Fruit fly (Drosophila melanogaster) whole organism, embryonic: ENCODE measurements around the gene Kal1.

Experiments used
- Adf1 ChIP-seq: fragments of 200-800 bp; sonication (Bioruptor generic); IDR thresholded peaks from 2 replicates; pipeline ENCODE4 v1.3.6; 2022; ENCODE audit warnings: missing biosample characterization, missing genetic modification characterization
- Bdp1 ChIP-seq: fragments of 200-800 bp; sonication (Bioruptor generic); optimal IDR thresholded peaks from 3 replicates; lab custom pipeline; 2016; ENCODE audit warnings: missing biosample characterization, missing genetic modification characterization
- CG10209 ChIP-seq: fragments of 200-800 bp; sonication (Bioruptor generic); optimal IDR thresholded peaks from 3 replicates; lab custom pipeline; 2017; ENCODE audit warnings: missing biosample characterization, mild to moderate bottlenecking, missing genetic modification characterization, missing genetic modification reagents
- CG10979 ChIP-seq: fragments of 200-800 bp; sonication (Bioruptor generic); optimal IDR thresholded peaks from 2 replicates; lab custom pipeline; 2018; ENCODE audit warnings: missing biosample characterization, mild to moderate bottlenecking, missing genetic modification characterization, moderate library complexity
- CG12155 ChIP-seq: fragments of 200-800 bp; sonication (Bioruptor generic); optimal IDR thresholded peaks from 3 replicates; lab custom pipeline; 2016; ENCODE audit warnings: missing biosample characterization, missing genetic modification characterization
- CG15514 ChIP-seq: fragments of 200-800 bp; sonication (Bioruptor generic); optimal IDR thresholded peaks from 3 replicates; lab custom pipeline; 2017; ENCODE audit warnings: missing biosample characterization, missing genetic modification characterization, mild to moderate bottlenecking, moderate library complexity, missing genetic modification reagents
- CG1647 ChIP-seq: fragments of 200-800 bp; sonication (Bioruptor generic); optimal IDR thresholded peaks from 3 replicates; lab custom pipeline; 2016; ENCODE audit warnings: missing biosample characterization, missing genetic modification characterization
- CG17359 ChIP-seq: fragments of 200-800 bp; sonication (Bioruptor generic); optimal IDR thresholded peaks from 3 replicates; lab custom pipeline; 2018; ENCODE audit warnings: missing biosample characterization, mild to moderate bottlenecking, missing genetic modification characterization, moderate library complexity
- CG17361 ChIP-seq: fragments of 200-800 bp; sonication (Bioruptor generic); IDR thresholded peaks from 3 replicates; pipeline ENCODE4 v1.3.6; 2022; ENCODE audit warnings: missing biosample characterization, missing genetic modification characterization
- CG18262 ChIP-seq: fragments of 200-800 bp; optimal IDR thresholded peaks from 3 replicates; lab custom pipeline; 2019; ENCODE audit warnings: missing biosample characterization, mild to moderate bottlenecking, missing genetic modification characterization, moderate library complexity
- CG2120 ChIP-seq: fragments of 200-800 bp; sonication (Bioruptor generic); optimal IDR thresholded peaks from 3 replicates; lab custom pipeline; 2016; ENCODE audit warnings: missing biosample characterization, missing genetic modification characterization
- CG2712 ChIP-seq: fragments of 200-800 bp; optimal IDR thresholded peaks from 3 replicates; lab custom pipeline; 2019; ENCODE audit warnings: missing biosample characterization, mild to moderate bottlenecking, missing genetic modification characterization, moderate library complexity
- CG3847 ChIP-seq: fragments of 200-800 bp; sonication (Bioruptor generic); IDR thresholded peaks from 2 replicates; pipeline ENCODE4 v1.3.6; 2022; ENCODE audit warnings: missing biosample characterization, missing genetic modification characterization
- CG4328 ChIP-seq: fragments of 200-800 bp; sonication (Bioruptor generic); optimal IDR thresholded peaks from 3 replicates; lab custom pipeline; 2017; ENCODE audit warnings: missing biosample characterization, missing genetic modification reagents, missing genetic modification characterization
- CG5180 ChIP-seq: fragments of 200-800 bp; sonication (Bioruptor generic); optimal IDR thresholded peaks from 3 replicates; lab custom pipeline; 2017; ENCODE audit warnings: missing biosample characterization, missing genetic modification characterization, mild to moderate bottlenecking, moderate library complexity, missing genetic modification reagents
- CG7556 ChIP-seq: fragments of 200-800 bp; sonication (Bioruptor generic); optimal IDR thresholded peaks from 2 replicates; lab custom pipeline; 2017; ENCODE audit warnings: missing biosample characterization, mild to moderate bottlenecking, missing genetic modification characterization
- CG7839 ChIP-seq: fragments of 200-800 bp; sonication (Bioruptor generic); optimal IDR thresholded peaks from 3 replicates; lab custom pipeline; 2018; ENCODE audit warnings: missing biosample characterization, mild to moderate bottlenecking, missing genetic modification characterization, moderate library complexity
- CHES-1-like ChIP-seq: fragments of 200-800 bp; sonication (Bioruptor generic); optimal IDR thresholded peaks from 2 replicates; lab custom pipeline; 2016; ENCODE audit warnings: missing biosample characterization, missing genetic modification characterization
- D19A ChIP-seq: fragments of 200-800 bp; optimal IDR thresholded peaks from 3 replicates; lab custom pipeline; 2019; ENCODE audit warnings: missing biosample characterization, mild to moderate bottlenecking, missing genetic modification characterization, moderate library complexity
- E2f2 ChIP-seq: fragments of 200-800 bp; sonication (Bioruptor generic); IDR thresholded peaks from 2 replicates; pipeline ENCODE4 v1.3.6; 2022; ENCODE audit warnings: missing biosample characterization, missing genetic modification characterization
- Ets65A ChIP-seq: fragments of 200-800 bp; sonication (Bioruptor generic); peaks from one replicate; lab custom pipeline; 2016; ENCODE audit warnings: missing biosample characterization, missing genetic modification characterization
- Hr51 ChIP-seq, 2 experiments: fragments of 200-800 bp; sonication (Bioruptor generic); optimal IDR thresholded peaks; 2 replicates in 1 of 2; 3 replicates in 1 of 2; lab custom pipeline; 2016 to 2018; ENCODE audit warnings: missing biosample characterization in 2 of 2, missing genetic modification characterization in 2 of 2, mild to moderate bottlenecking in 1 of 2, moderate library complexity in 1 of 2
- Max ChIP-seq: fragments of 200-800 bp; sonication (Bioruptor generic); optimal IDR thresholded peaks from 2 replicates; lab custom pipeline; 2016; ENCODE audit warnings: missing biosample characterization, mild to moderate bottlenecking, missing genetic modification characterization
- ara ChIP-seq: fragments of 200-800 bp; sonication (Bioruptor generic); IDR thresholded peaks from 2 replicates; pipeline ENCODE4 v1.3.6; 2022; ENCODE audit warnings: missing biosample characterization, missing genetic modification characterization
- bcd ChIP-seq: fragments of 200-800 bp; sonication (Bioruptor generic); optimal IDR thresholded peaks from 2 replicates; lab custom pipeline; 2017; ENCODE audit warnings: missing biosample characterization, mild to moderate bottlenecking, missing genetic modification characterization
- hkb ChIP-seq, 2 experiments: fragments of 200-800 bp in 1 of 2; fragments of >200 bp in 1 of 2; sonication (Bioruptor generic) in 1 of 2; IDR thresholded peaks in 1 of 2; optimal IDR thresholded peaks in 1 of 2; 2 replicates each; pipeline versions ENCODE4 v1.3.6 to Lab custom; 2017 to 2022; ENCODE audit warnings: missing biosample characterization in 1 of 2, missing genetic modification characterization in 1 of 2
- ind ChIP-seq: fragments of 200-800 bp; sonication (Bioruptor generic); optimal IDR thresholded peaks from 3 replicates; lab custom pipeline; 2016; ENCODE audit warnings: missing biosample characterization, missing genetic modification characterization
- knrl ChIP-seq: fragments of 200-800 bp; sonication (Bioruptor generic); IDR thresholded peaks from 3 replicates; pipeline ENCODE4 v1.3.6; 2022; ENCODE audit warnings: missing biosample characterization, missing genetic modification characterization; ENCODE audit not compliant: partially characterized antibody
- lbe ChIP-seq: fragments of 200-800 bp; sonication (Bioruptor generic); optimal IDR thresholded peaks from 2 replicates; lab custom pipeline; 2016; ENCODE audit warnings: missing biosample characterization, mild to moderate bottlenecking, missing genetic modification characterization
- lilli ChIP-seq: fragments of 200-800 bp; sonication (Bioruptor generic); optimal IDR thresholded peaks from 3 replicates; lab custom pipeline; 2016; ENCODE audit warnings: missing biosample characterization, missing genetic modification characterization
- lola ChIP-seq, 3 experiments: fragments of >200 bp in 2 of 3; fragments of 200-800 bp in 1 of 3; sonication (Bioruptor generic) in 1 of 3; optimal IDR thresholded peaks; 2 replicates each; lab custom pipeline; 2017 to 2019; ENCODE audit warnings: missing biosample characterization in 3 of 3, missing genetic modification characterization in 3 of 3, mild to moderate bottlenecking in 1 of 3, moderate library complexity in 1 of 3
- nmo ChIP-seq: fragments of 200-800 bp; sonication (Bioruptor generic); optimal IDR thresholded peaks from 2 replicates; lab custom pipeline; 2018; ENCODE audit warnings: missing biosample characterization, mild to moderate bottlenecking, missing genetic modification characterization, moderate library complexity
- psq ChIP-seq: fragments of 200-800 bp; sonication (Bioruptor generic); optimal IDR thresholded peaks from 2 replicates; lab custom pipeline; 2017; ENCODE audit warnings: missing biosample characterization, missing genetic modification characterization
- slp2 ChIP-seq: fragments of 200-800 bp; sonication (Bioruptor generic); optimal IDR thresholded peaks from 2 replicates; lab custom pipeline; 2016; ENCODE audit warnings: missing biosample characterization, missing genetic modification characterization
- ssp ChIP-seq: fragments of 200-800 bp; sonication (Bioruptor generic); IDR thresholded peaks from 2 replicates; pipeline ENCODE4 v1.3.6; 2022; ENCODE audit warnings: missing biosample characterization, missing genetic modification characterization
- stwl ChIP-seq: fragments of 200-800 bp; sonication (Bioruptor generic); optimal IDR thresholded peaks from 3 replicates; lab custom pipeline; 2018; ENCODE audit warnings: missing biosample characterization, mild to moderate bottlenecking, missing genetic modification characterization, moderate library complexity
- tin ChIP-seq: fragments of 200-800 bp; sonication (Bioruptor generic); optimal IDR thresholded peaks from 3 replicates; lab custom pipeline; 2016; ENCODE audit warnings: missing biosample characterization, missing genetic modification characterization
- vvl ChIP-seq: fragments of 200-800 bp; sonication (Bioruptor generic); IDR thresholded peaks from 2 replicates; pipeline ENCODE4 v1.3.6; 2022; ENCODE audit warnings: missing biosample characterization, missing genetic modification characterization

Gene Kal1

DNA sequence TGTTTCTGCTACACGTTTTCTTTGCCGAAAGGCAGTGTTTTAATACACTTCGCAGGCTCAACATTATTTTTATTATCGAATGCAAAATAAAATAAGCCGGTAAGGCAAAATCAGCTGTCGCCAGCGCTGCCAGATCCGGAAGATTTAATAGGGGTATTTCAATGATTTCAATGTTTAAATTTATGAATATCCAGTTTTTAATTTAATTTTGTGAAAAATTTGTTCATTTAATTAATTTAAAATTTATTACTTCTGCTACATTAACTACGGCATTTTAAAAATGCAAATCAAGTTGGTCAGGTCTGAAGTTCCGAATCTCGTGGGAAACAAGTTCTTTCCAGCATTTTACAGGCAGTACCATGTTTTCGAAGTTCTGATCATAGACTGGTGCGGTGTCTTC is 7.6 kb downstream of the Kal1 start, which contains the start of gene Slimp (continued):
- TF ChIP-seq CG7556 (no peak), CG3847 (GFP tag; lab: Robert Waterston, UW) (peak; percentile 5; the same call in 1 of the 2 replicates), CG17361 (GFP tag; lab: Robert Waterston, UW) (0 out of 3 replicates have a peak, but pooled peaks have one; percentile 32), lilli (peak; percentile 25), Ets65A (GFP tag; lab: Kevin White, UChicago) (peak; percentile 78), CG10209 (GFP tag; lab: Kevin White, UChicago) (no peak), nmo (peak; percentile 25), CG15514 (GFP tag; lab: Kevin White, UChicago) (peak; percentile 89), Adf1 (GFP tag; lab: Robert Waterston, UW) (no peak), lola (GFP tag; optimal IDR thresholded peaks at IDR 0.05; lab: Kevin White, UChicago) (peak in 1 of 3 experiments; percentile 31), CG2712 (tag; lab: Kevin White, UChicago) (peak; percentile 48), knrl (0 out of 3 replicates have a peak, but pooled peaks have one; percentile 17), CG17359 (tag; lab: Kevin White, UChicago) (peak; percentile 2), CG10979 (peak; percentile 18), bcd (no peak), psq (GFP tag; lab: Kevin White, UChicago) (no peak), CG7839 (tag; lab: Kevin White, UChicago) (peak; percentile 6), lbe (GFP tag; lab: Kevin White, UChicago) (peak; percentile 7), CG1647 (GFP tag; lab: Kevin White, UChicago) (no peak), tin (peak; percentile 1), ssp (0 out of 2 replicates have a peak, but pooled peaks have one; percentile 10), Bdp1 (GFP tag; lab: Kevin White, UChicago) (no peak), vvl (GFP tag; lab: Robert Waterston, UW) (0 out of 2 replicates have a peak, but pooled peaks have one; percentile 34), Hr51 (GFP tag; optimal IDR thresholded peaks at IDR 0.05; lab: Kevin White, UChicago) (peak in 1 of 2 experiments; percentile 26), stwl (tag; lab: Kevin White, UChicago) (peak; percentile 49), CG12155 (peak; percentile 5), E2f2 (peak; percentile 37; the same call in 1 of the 2 replicates), ind (GFP tag; lab: Kevin White, UChicago) (no peak), CHES-1-like (GFP tag; lab: Kevin White, UChicago) (peak; percentile 2), D19A (peak; percentile 48), CG2120 (GFP tag; lab: Kevin White, UChicago) (peak; percentile 52), ara (GFP tag; lab: Robert Waterston, UW) (no peak), CG4328 (no peak), CG18262 (tag; lab: Kevin White, UChicago) (peak; percentile 10), hkb (optimal IDR thresholded peaks at IDR 0.05; lab: Kevin White, UChicago) (no peak), hkb (GFP tag; IDR thresholded peaks at IDR 0.05; lab: Robert Waterston, UW) (0 out of 2 replicates have a peak, but pooled peaks have one; percentile 28), Max (GFP tag; lab: Kevin White, UChicago) (no peak)
- TF ChIP-seq, all 482 proteins: peak for 89

DNA sequence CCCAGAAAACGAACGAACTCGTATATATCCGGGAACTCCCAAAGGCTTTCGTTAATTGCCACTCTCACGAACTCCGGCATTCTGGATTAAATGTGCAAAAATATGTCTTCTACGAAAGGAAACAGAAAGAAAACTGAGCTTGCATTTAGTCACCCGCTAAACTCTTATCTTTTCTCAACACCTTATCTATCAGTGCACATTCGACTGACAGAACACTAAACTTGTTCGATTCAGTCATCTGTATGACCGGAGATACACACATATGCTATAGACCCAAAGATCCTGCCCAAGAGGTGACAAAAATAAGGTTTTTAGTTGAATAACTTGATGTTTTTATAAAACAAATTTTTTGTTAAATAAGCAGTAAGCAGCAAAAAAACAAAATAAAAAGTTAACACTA is 8.9 kb downstream of the Kal1 start, which contains the start of gene p38c:
p38c (minus strand) TSS at position 101 of the 400 bp plus-strand sequence.
- peak; percentile 71 for TF ChIP-seq CG5180 (GFP tag; lab: Kevin White, UChicago)
- TF ChIP-seq slp2 (GFP tag; lab: Kevin White, UChicago), result no peak
